Fruit fly (Drosophila melanogaster) whole organism, prepupa: ENCODE data around the gene unc-4.

Source experiments
- CG34406 ChIP-seq: fragments of 200-800 bp; sonication (Bioruptor generic); optimal IDR thresholded peaks from 3 replicates; lab custom pipeline; 2016; ENCODE audit warnings: missing biosample characterization, missing genetic modification characterization
- CG7368 ChIP-seq: fragments of 200-800 bp; sonication (Bioruptor generic); optimal IDR thresholded peaks from 3 replicates; lab custom pipeline; 2016; ENCODE audit warnings: missing biosample characterization, missing genetic modification characterization
- Ets96B ChIP-seq: fragments of 200-800 bp; optimal IDR thresholded peaks from 2 replicates; lab custom pipeline; 2019; ENCODE audit warnings: missing biosample characterization, mild to moderate bottlenecking, missing genetic modification characterization, moderate library complexity
- acj6 ChIP-seq: fragments of 200-800 bp; sonication (Bioruptor generic); optimal IDR thresholded peaks from 3 replicates; lab custom pipeline; 2016; ENCODE audit warnings: missing biosample characterization, missing genetic modification characterization
- salr ChIP-seq, 2 experiments: fragments of 200-800 bp; sonication (Bioruptor generic); optimal IDR thresholded peaks; 3 replicates each; lab custom pipeline; 2016 to 2018; ENCODE audit warnings: missing biosample characterization in 2 of 2, missing genetic modification characterization in 2 of 2, mild to moderate bottlenecking in 1 of 2

DNA sequence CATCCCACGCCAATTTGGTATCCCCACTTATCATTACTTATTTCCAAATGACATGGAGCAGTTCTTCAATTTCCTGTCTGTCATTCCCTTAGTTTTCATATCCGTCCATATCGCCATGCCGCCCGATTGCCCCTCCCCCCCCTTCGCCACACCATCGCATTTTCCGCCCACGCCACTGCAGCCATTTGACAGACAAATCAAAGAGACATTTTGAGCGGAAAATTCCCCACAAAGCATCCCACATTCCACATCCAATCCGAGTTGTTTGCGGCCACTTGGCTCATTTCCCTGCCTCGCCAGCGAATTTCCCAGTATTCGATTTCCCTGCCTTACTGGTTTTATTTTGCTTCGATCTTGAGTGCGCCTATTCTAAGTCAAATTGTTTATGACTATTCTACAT, 3.5 kb upstream of the unc-4 start:
- no peak for TF ChIP-seq salr (GFP tag; optimal IDR thresholded peaks at IDR 0.05; lab: Kevin White, UChicago)
- no peak for TF ChIP-seq acj6 (GFP tag; lab: Kevin White, UChicago)
- TF ChIP-seq CG7368 (GFP tag; lab: Kevin White, UChicago), result no peak
- no peak for TF ChIP-seq Ets96B (tag; lab: Kevin White, UChicago)
- TF ChIP-seq CG34406, result no peak
